Worm (Caenorhabditis elegans) whole organism, mixed stage, embryonic: Measurements from ENCODE around the gene str-153.

ENCODE experiments used
- M03D4.4 ChIP-seq: sonication (generic microtip); optimal IDR thresholded peaks from 2 replicates; lab custom pipeline; 2017; ENCODE audit warnings: mild to moderate bottlenecking, missing genetic modification characterization, missing compliant biosample characterization
- bed-3 ChIP-seq: fragments of 200-800 bp; sonication (Bioruptor generic); optimal IDR thresholded peaks from 3 replicates; lab custom pipeline; 2018; ENCODE audit warnings: mild to moderate bottlenecking, missing genetic modification characterization, moderate library complexity, missing compliant biosample characterization
- blmp-1 ChIP-seq: fragments of 150-350 bp; optimal IDR thresholded peaks from 2 replicates; lab custom pipeline; 2014; ENCODE audit warnings: missing biosample characterization, missing genetic modification characterization
- ceh-39 ChIP-seq: fragments of 150-350 bp; optimal IDR thresholded peaks from 2 replicates; lab custom pipeline; 2014; ENCODE audit warnings: missing biosample characterization, missing genetic modification characterization
- ceh-43 ChIP-seq: fragments of 200-800 bp; sonication (Bioruptor generic); optimal IDR thresholded peaks from 2 replicates; lab custom pipeline; 2018; ENCODE audit warnings: mild to moderate bottlenecking, missing genetic modification characterization, moderate library complexity, missing compliant biosample characterization
- ceh-83 ChIP-seq: fragments of 200-800 bp; sonication (Bioruptor generic); optimal IDR thresholded peaks from 2 replicates; lab custom pipeline; 2018; ENCODE audit warnings: mild to moderate bottlenecking, missing genetic modification characterization, missing compliant biosample characterization
- ces-1 ChIP-seq: fragments of 150-350 bp; optimal IDR thresholded peaks from 2 replicates; lab custom pipeline; 2014; ENCODE audit warnings: missing biosample characterization, missing genetic modification reagents, missing genetic modification characterization
- cnd-1 ChIP-seq: fragments of 200-800 bp; sonication (Bioruptor generic); optimal IDR thresholded peaks from 2 replicates; lab custom pipeline; 2018; ENCODE audit warnings: mild to moderate bottlenecking, missing genetic modification characterization, missing compliant biosample characterization
- drap-1 ChIP-seq: fragments of 200-800 bp; sonication (Bioruptor generic); optimal IDR thresholded peaks from 3 replicates; lab custom pipeline; 2018; ENCODE audit warnings: mild to moderate bottlenecking, missing genetic modification characterization, missing compliant biosample characterization
- elt-1 ChIP-seq: sonication (generic microtip); optimal IDR thresholded peaks from 2 replicates; lab custom pipeline; 2017; ENCODE audit warnings: missing genetic modification characterization, mild to moderate bottlenecking, missing compliant biosample characterization, antibody characterized with exemption, moderate library complexity, borderline replicate concordance; ENCODE audit not compliant: insufficient read depth
- elt-3 ChIP-seq: fragments of 150-350 bp; optimal IDR thresholded peaks from 2 replicates; lab custom pipeline; 2014; ENCODE audit warnings: missing biosample characterization, missing genetic modification characterization
- flh-1 ChIP-seq: fragments of 200-800 bp; sonication (Bioruptor generic); optimal IDR thresholded peaks from 2 replicates; lab custom pipeline; 2018; ENCODE audit warnings: mild to moderate bottlenecking, missing genetic modification characterization, moderate library complexity, missing compliant biosample characterization
- ham-2 ChIP-seq: fragments of 200-800 bp; sonication (Bioruptor generic); optimal IDR thresholded peaks from 2 replicates; lab custom pipeline; 2018; ENCODE audit warnings: mild to moderate bottlenecking, missing genetic modification characterization, missing compliant biosample characterization
- hlh-1 ChIP-seq: fragments of 150-350 bp; optimal IDR thresholded peaks from 2 replicates; lab custom pipeline; 2014; ENCODE audit warnings: missing biosample characterization, missing genetic modification reagents, missing genetic modification characterization
- lin-13 ChIP-seq: fragments of 150-350 bp; optimal IDR thresholded peaks from 2 replicates; lab custom pipeline; 2014; ENCODE audit warnings: missing biosample characterization, missing genetic modification characterization
- lin-32 ChIP-seq: fragments of 200-800 bp; sonication (Bioruptor generic); optimal IDR thresholded peaks from 2 replicates; lab custom pipeline; 2018; ENCODE audit warnings: mild to moderate bottlenecking, missing genetic modification characterization, missing compliant biosample characterization
- lsy-2 ChIP-seq: fragments of 150-350 bp; optimal IDR thresholded peaks from 2 replicates; lab custom pipeline; 2014; ENCODE audit warnings: missing biosample characterization, missing genetic modification characterization
- mab-5 ChIP-seq: fragments of 150-350 bp; optimal IDR thresholded peaks from 2 replicates; lab custom pipeline; 2014; ENCODE audit warnings: missing biosample characterization, missing genetic modification characterization
- mep-1 ChIP-seq: fragments of 150-350 bp; optimal IDR thresholded peaks from 2 replicates; lab custom pipeline; 2017; ENCODE audit warnings: missing biosample characterization, missing genetic modification reagents, missing genetic modification characterization, inconsistent platforms
- mls-2 ChIP-seq: sonication (generic microtip); optimal IDR thresholded peaks from 2 replicates; lab custom pipeline; 2016; ENCODE audit warnings: mild to moderate bottlenecking, missing genetic modification characterization, moderate library complexity, missing compliant biosample characterization
- nhr-12 ChIP-seq: fragments of 150-350 bp; optimal IDR thresholded peaks from 2 replicates; lab custom pipeline; 2014; ENCODE audit warnings: missing biosample characterization, missing genetic modification characterization
- nhr-2 ChIP-seq: fragments of 150-350 bp; optimal IDR thresholded peaks from 2 replicates; lab custom pipeline; 2014; ENCODE audit warnings: missing biosample characterization, missing genetic modification characterization
- nhr-237 ChIP-seq: fragments of 150-350 bp; optimal IDR thresholded peaks from 2 replicates; lab custom pipeline; 2014; ENCODE audit warnings: missing biosample characterization, missing genetic modification characterization
- nhr-28 ChIP-seq: fragments of 150-350 bp; optimal IDR thresholded peaks from 2 replicates; lab custom pipeline; 2014; ENCODE audit warnings: missing biosample characterization, missing genetic modification characterization
- nhr-76 ChIP-seq: sonication (generic microtip); optimal IDR thresholded peaks from 2 replicates; lab custom pipeline; 2017; ENCODE audit warnings: missing biosample characterization, missing genetic modification characterization
- sem-2 ChIP-seq: fragments of 200-800 bp; sonication (Bioruptor generic); optimal IDR thresholded peaks from 2 replicates; lab custom pipeline; 2018; ENCODE audit warnings: mild to moderate bottlenecking, missing genetic modification characterization, missing compliant biosample characterization
- snpc-4 ChIP-seq: fragments of 150-350 bp; optimal IDR thresholded peaks from 2 replicates; lab custom pipeline; 2014; ENCODE audit warnings: missing biosample characterization, missing genetic modification characterization
- sptf-1 ChIP-seq: sonication (generic microtip); optimal IDR thresholded peaks from 2 replicates; lab custom pipeline; 2017; ENCODE audit warnings: mild to moderate bottlenecking, missing genetic modification characterization, moderate library complexity, missing compliant biosample characterization
- tbx-8 ChIP-seq: fragments of 200-800 bp; sonication (Bioruptor generic); optimal IDR thresholded peaks from 2 replicates; lab custom pipeline; 2018; ENCODE audit warnings: mild to moderate bottlenecking, missing genetic modification characterization, moderate library complexity, missing compliant biosample characterization
- unc-120 ChIP-seq: sonication (generic microtip); optimal IDR thresholded peaks from 2 replicates; lab custom pipeline; 2017; ENCODE audit warnings: missing genetic modification characterization, missing compliant biosample characterization; ENCODE audit not compliant: poor library complexity, severe bottlenecking
- unc-39 ChIP-seq: fragments of 150-350 bp; optimal IDR thresholded peaks from 2 replicates; lab custom pipeline; 2014; ENCODE audit warnings: missing biosample characterization, missing genetic modification characterization
- unc-62 ChIP-seq: fragments of 150-350 bp; optimal IDR thresholded peaks from 2 replicates; lab custom pipeline; 2014; ENCODE audit warnings: missing biosample characterization, missing genetic modification reagents, missing genetic modification characterization
- zip-8 ChIP-seq: fragments of 150-350 bp; optimal IDR thresholded peaks from 2 replicates; lab custom pipeline; 2014; ENCODE audit warnings: missing biosample characterization, missing genetic modification characterization
- ztf-11 ChIP-seq: fragments of 150-350 bp; optimal IDR thresholded peaks from 2 replicates; lab custom pipeline; 2014; ENCODE audit warnings: missing biosample characterization, missing genetic modification characterization

Gene str-153

DNA sequence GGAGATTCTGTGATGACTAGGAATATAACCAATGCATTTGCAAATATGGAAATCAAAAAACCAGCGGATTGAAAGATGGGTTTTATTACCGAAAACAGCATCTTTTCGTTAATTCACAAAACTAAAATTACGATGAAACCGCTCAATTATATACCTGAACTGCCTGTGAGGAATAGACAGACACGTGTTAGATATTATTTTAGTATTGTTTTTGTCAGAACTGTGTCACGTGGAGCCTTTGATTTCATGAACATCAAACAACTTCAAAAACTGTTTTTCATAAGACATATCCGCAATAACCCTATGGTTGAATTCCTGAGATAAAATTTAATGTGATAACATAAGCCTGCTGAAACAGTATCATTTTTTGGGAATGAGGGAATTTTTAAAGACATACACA lies 30.2 kb upstream of the str-153 start, which contains the start of gene str-161:
TSS of gene str-161 (minus strand) at position 101 of the 400 bp plus-strand sequence.
- TF ChIP-seq nhr-237 (tag; lab: Kevin White, UChicago) = no peak
- no peak for TF ChIP-seq mls-2 (tag; lab: Kevin White, UChicago)
- no peak for TF ChIP-seq sem-2
- TF ChIP-seq ces-1 (GFP tag; lab: Kevin White, UChicago) = no peak
- TF ChIP-seq tbx-8 = no peak
- no peak for TF ChIP-seq unc-39 (tag; lab: Kevin White, UChicago)
- no peak for TF ChIP-seq lsy-2 (tag; lab: Kevin White, UChicago)
- no peak for TF ChIP-seq M03D4.4 (tag; lab: Kevin White, UChicago)
- no peak for TF ChIP-seq blmp-1 (tag; lab: Kevin White, UChicago)
- no peak for TF ChIP-seq nhr-28
- TF ChIP-seq sptf-1 (tag; lab: Kevin White, UChicago) = no peak
- TF ChIP-seq nhr-76 = no peak
- TF ChIP-seq nhr-12 (tag; lab: Kevin White, UChicago) = no peak
- no peak for TF ChIP-seq ham-2 (GFP tag; lab: Kevin White, UChicago)
- TF ChIP-seq zip-8 (tag; lab: Kevin White, UChicago) = no peak
- no peak for TF ChIP-seq hlh-1 (tag; lab: Kevin White, UChicago)
- TF ChIP-seq ztf-11 = no peak
- TF ChIP-seq drap-1 (GFP tag; lab: Kevin White, UChicago) = no peak
- no peak for TF ChIP-seq elt-1 (tag; lab: Kevin White, UChicago)
- no peak for TF ChIP-seq ceh-39 (tag; lab: Kevin White, UChicago)

DNA sequence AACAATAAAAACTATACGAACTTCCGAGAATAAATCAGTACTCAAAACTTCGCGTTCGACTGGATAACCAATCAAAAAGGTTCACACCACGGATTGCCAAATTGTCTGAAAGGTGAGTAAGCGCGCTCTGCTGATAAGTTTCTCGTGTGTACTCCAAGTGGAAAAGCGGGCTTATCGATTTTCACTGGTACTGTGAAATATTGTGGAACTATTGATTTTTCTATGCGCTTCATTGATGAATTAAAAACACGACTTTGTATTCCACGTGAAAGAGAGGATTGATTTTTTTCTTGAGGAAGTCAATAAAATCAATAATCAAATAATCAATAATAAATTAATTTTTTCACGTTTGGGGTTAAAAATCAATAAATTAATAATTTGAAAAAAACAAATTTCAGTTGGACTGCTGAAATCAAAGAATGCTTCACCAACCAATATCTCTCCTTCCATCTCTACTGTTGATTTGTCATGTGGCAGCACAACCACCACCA lies 28.5 kb upstream of the str-153 start, which contains the start of gene T08B6.4:
TSS of gene T08B6.4 (plus strand) at position 51 of the 491 bp plus-strand sequence.
- TF ChIP-seq blmp-1 (tag; lab: Kevin White, UChicago) (no peak), ces-1 (GFP tag; lab: Kevin White, UChicago) (no peak), lin-32 (GFP tag; lab: Kevin White, UChicago) (no peak), nhr-2 (tag; lab: Kevin White, UChicago) (no peak), sem-2 (no peak), elt-1 (tag; lab: Kevin White, UChicago) (no peak), ceh-39 (tag; lab: Kevin White, UChicago) (no peak), elt-3 (no peak), nhr-12 (tag; lab: Kevin White, UChicago) (no peak), hlh-1 (tag; lab: Kevin White, UChicago) (no peak), mab-5 (tag; lab: Kevin White, UChicago) (no peak), snpc-4 (tag; lab: Kevin White, UChicago) (no peak)

ce11 chrIV:4909039-4909438 lies 25.2 kb upstream of the str-153 start, which contains the start of gene str-159:
str-159 (plus strand) TSS chrIV:4909339.
- TF ChIP-seq tbx-8 (no peak), lin-32 (GFP tag; lab: Kevin White, UChicago) (no peak), ceh-83 (GFP tag; lab: Kevin White, UChicago) (no peak), unc-120 (no peak), hlh-1 (tag; lab: Kevin White, UChicago) (no peak), blmp-1 (tag; lab: Kevin White, UChicago) (no peak), mep-1 (tag; lab: Kevin White, UChicago) (no peak), nhr-237 (tag; lab: Kevin White, UChicago) (no peak), M03D4.4 (tag; lab: Kevin White, UChicago) (no peak), flh-1 (GFP tag; lab: Kevin White, UChicago) (no peak), sem-2 (no peak), unc-62 (no peak), lin-13 (no peak)

DNA sequence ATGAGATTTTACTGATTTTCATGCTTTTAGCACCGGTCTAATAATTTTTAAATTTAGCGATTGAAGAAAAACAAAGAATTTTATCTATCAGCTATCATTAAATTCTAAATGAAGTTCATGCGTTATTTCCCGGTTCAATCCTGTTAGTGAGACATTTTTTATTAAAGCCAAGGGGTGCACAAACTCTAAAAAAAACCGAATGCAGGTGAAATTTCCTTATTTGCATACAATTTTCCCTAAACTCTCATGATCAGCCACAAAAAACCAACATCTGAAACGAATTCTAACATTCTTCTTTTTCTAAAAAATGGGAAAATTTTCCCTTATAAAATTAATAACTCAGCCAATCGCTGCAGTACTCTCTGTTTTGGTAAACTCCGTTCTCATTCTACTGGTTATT lies 21.1 kb upstream of the str-153 start, which contains the start of gene str-156:
TSS of gene str-156 (plus strand) at position 301 of the 400 bp plus-strand sequence.
- no peak for TF ChIP-seq sem-2
- TF ChIP-seq, all 35 proteins: peak for 0

DNA sequence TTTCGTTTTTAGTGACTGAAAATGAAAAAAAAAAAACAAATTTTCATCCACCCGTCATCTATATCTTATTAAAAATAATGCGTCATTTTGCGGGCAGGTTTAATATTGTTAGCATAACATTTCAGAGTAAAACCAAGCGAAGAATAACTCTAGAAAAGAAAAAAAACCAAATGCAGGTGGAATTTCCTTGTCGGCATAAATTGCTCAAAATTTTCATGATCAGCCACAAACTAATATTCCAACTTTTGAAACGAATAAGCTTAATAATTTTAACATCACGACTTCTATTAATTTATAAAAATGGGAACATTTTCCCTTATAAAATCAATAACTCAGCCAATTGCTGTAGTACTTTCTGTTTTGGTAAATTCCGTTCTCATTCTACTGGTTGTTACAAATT lies 18.5 kb upstream of the str-153 start, which contains the start of gene str-155:
TSS of gene str-155 (plus strand) at position 301 of the 400 bp plus-strand sequence.
- no peak for TF ChIP-seq unc-39 (tag; lab: Kevin White, UChicago)
- no peak for TF ChIP-seq snpc-4 (tag; lab: Kevin White, UChicago)
- no peak for TF ChIP-seq lin-13
- no peak for TF ChIP-seq nhr-2 (tag; lab: Kevin White, UChicago)
- TF ChIP-seq mls-2 (tag; lab: Kevin White, UChicago) = no peak
- TF ChIP-seq mep-1 (tag; lab: Kevin White, UChicago) = no peak
- TF ChIP-seq zip-8 (tag; lab: Kevin White, UChicago) = no peak
- TF ChIP-seq nhr-237 (tag; lab: Kevin White, UChicago) = no peak
- TF ChIP-seq lsy-2 (tag; lab: Kevin White, UChicago) = no peak
- no peak for TF ChIP-seq flh-1 (GFP tag; lab: Kevin White, UChicago)
- no peak for TF ChIP-seq ceh-43
- no peak for TF ChIP-seq nhr-12 (tag; lab: Kevin White, UChicago)
- no peak for TF ChIP-seq ceh-83 (GFP tag; lab: Kevin White, UChicago)
- no peak for TF ChIP-seq bed-3 (GFP tag; lab: Kevin White, UChicago)
- TF ChIP-seq hlh-1 (tag; lab: Kevin White, UChicago) = no peak
- no peak for TF ChIP-seq drap-1 (GFP tag; lab: Kevin White, UChicago)
- no peak for TF ChIP-seq cnd-1 (tag; lab: Kevin White, UChicago)
- TF ChIP-seq elt-3 = no peak
- TF ChIP-seq, all 35 proteins: peak for 0
